Worm (Caenorhabditis elegans): ENCODE data around the gene ZK829.9.

Gene ZK829.9

DNA sequence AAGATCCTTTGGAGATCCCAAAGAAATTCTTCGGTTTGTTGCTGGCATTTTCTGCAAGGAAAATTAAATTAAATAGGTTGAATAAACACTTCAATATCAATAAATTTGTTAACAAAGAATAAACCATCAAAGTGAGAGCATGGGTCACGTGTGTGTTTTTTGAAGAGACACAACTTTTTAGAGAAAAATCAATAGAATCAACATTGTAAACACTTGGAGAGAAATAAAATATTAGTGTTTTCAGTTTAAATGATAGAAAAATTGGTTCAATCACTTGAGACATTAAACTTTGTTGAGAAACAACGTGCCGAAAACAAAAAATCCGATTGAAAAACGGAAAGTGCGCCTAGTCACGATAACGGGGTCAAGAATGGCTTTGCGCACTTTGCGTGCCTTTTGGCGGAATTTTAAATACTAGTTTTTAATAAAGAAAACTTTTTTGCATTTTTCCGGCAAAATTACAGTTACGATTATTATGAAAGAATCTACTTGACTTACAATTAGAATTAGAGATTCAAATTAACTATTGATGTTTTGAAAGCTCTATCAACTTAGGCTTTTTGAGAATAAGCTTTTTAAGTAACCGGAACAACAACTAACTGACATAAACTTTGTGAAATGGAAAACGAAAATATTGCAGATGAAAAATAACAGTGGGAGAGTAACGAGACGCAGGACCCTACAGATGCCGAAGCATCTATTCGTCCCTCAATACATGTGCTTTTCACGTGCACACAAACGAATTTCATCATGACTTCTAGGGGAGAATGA is 8.7 kb upstream of the ZK829.9 start, which contains the start of gene ZK829.7:
Gene ZK829.7, minus strand, starts transcription at position 51 of the 771 bp plus-strand sequence.
- TF ChIP-seq lir-3 (tag; optimal IDR thresholded peaks at IDR 0.05) (no peak), F10B5.3 (tag; optimal IDR thresholded peaks at IDR 0.05) (peak; percentile 12), mdl-1 (tag; optimal IDR thresholded peaks at IDR 0.05) (peak in 1 of 2 experiments; percentile 10), lin-38 (GFP tag; IDR thresholded peaks at IDR 0.05) (no peak; the same call in 1 of the 2 replicates), ces-1 (GFP tag; optimal IDR thresholded peaks at IDR 0.05) (no peak), spr-1 (tag; optimal IDR thresholded peaks at IDR 0.05) (peak; percentile 7), mdt-29 (GFP tag; IDR thresholded peaks at IDR 0.05) (no peak), daf-8 (GFP tag; IDR thresholded peaks at IDR 0.05) (no peak), ceh-62 (tag; optimal IDR thresholded peaks at IDR 0.05) (no peak), mes-2 (tag; optimal IDR thresholded peaks at IDR 0.05; ENCODE audit: poor library complexity, severe bottlenecking) (no peak), hmg-1.1 (GFP tag; IDR thresholded peaks at IDR 0.05) (no peak; the same call in 1 of the 2 replicates), tra-1 (GFP tag; IDR thresholded peaks at IDR 0.05) (no peak), gei-8 (GFP tag; optimal IDR thresholded peaks at IDR 0.05) (no peak), fos-1 (tag; optimal IDR thresholded peaks at IDR 0.05) (no peak), jun-1 (tag; optimal IDR thresholded peaks at IDR 0.05) (peak; percentile 44), fkh-10 (GFP tag; optimal IDR thresholded peaks at IDR 0.05) (peak; percentile 41), lin-1 (GFP tag; IDR thresholded peaks at IDR 0.05) (no peak), snpc-1.2 (GFP tag; IDR thresholded peaks at IDR 0.05) (peak; percentile 77), nhr-102 (tag; optimal IDR thresholded peaks at IDR 0.05) (peak; percentile 53), lim-7 (GFP tag; IDR thresholded peaks at IDR 0.05) (no peak), ceh-82 (tag; optimal IDR thresholded peaks at IDR 0.05) (no peak), egl-43 (GFP tag; IDR thresholded peaks at IDR 0.05) (no peak), mxl-3 (GFP tag; optimal IDR thresholded peaks at IDR 0.05) (no peak), php-3 (GFP tag; IDR thresholded peaks at IDR 0.05) (no peak), nhr-6 (tag; optimal IDR thresholded peaks at IDR 0.05) (peak; percentile 4), Y48G9A.11 (GFP tag; IDR thresholded peaks at IDR 0.05) (no peak), snpc-4 (tag; optimal IDR thresholded peaks at IDR 0.05) (no peak), aha-1 (tag) (peak; percentile 42), Y75B8A.6 (GFP tag; IDR thresholded peaks at IDR 0.05) (no peak), nhr-41 (GFP tag; IDR thresholded peaks at IDR 0.05) (no peak), aly-2 (tag; optimal IDR thresholded peaks at IDR 0.05) (no peak), nhr-11 (tag; optimal IDR thresholded peaks at IDR 0.05) (no peak), sdz-12 (GFP tag; optimal IDR thresholded peaks at IDR 0.05) (no peak), cey-2 (tag; optimal IDR thresholded peaks at IDR 0.05; ENCODE audit: borderline replicate concordance, insufficient read depth) (no peak), zfp-2 (tag; optimal IDR thresholded peaks at IDR 0.05) (no peak), lin-29 (GFP tag; IDR thresholded peaks at IDR 0.05) (no peak), D1046.2 (GFP tag; IDR thresholded peaks at IDR 0.05) (no peak), Y105C5A.15 (GFP tag; IDR thresholded peaks at IDR 0.05) (no peak), spr-3 (GFP tag; optimal IDR thresholded peaks at IDR 0.05) (no peak), ztf-7 (tag; optimal IDR thresholded peaks at IDR 0.05) (no peak), nhr-77 (tag; optimal IDR thresholded peaks at IDR 0.05) (peak; percentile 13), unc-130 (GFP tag; optimal IDR thresholded peaks at IDR 0.05) (no peak), R02D3.7 (tag; optimal IDR thresholded peaks at IDR 0.05) (no peak), unc-62 (GFP tag; optimal IDR thresholded peaks at IDR 0.05 in 1 of 2) (peak in 1 of 2 experiments; percentile 96), unc-62 (tag; optimal IDR thresholded peaks at IDR 0.05) (no peak), F26F4.8 (GFP tag; conservative IDR thresholded peaks at IDR 0.05) (no peak), skn-1 (tag; optimal IDR thresholded peaks at IDR 0.05) (no peak), dpl-1 (GFP tag; optimal IDR thresholded peaks at IDR 0.05) (peak; percentile 95), ceh-32 (tag; optimal IDR thresholded peaks at IDR 0.05; ENCODE audit: poor library complexity) (peak; percentile 11), zip-11 (GFP tag; IDR thresholded peaks at IDR 0.05) (no peak), ceh-20 (GFP tag; IDR thresholded peaks at IDR 0.05) (no peak)
